Fruit fly (Drosophila melanogaster): ENCODE measurements around the gene CG33767.

The CG33767 gene

DNA sequence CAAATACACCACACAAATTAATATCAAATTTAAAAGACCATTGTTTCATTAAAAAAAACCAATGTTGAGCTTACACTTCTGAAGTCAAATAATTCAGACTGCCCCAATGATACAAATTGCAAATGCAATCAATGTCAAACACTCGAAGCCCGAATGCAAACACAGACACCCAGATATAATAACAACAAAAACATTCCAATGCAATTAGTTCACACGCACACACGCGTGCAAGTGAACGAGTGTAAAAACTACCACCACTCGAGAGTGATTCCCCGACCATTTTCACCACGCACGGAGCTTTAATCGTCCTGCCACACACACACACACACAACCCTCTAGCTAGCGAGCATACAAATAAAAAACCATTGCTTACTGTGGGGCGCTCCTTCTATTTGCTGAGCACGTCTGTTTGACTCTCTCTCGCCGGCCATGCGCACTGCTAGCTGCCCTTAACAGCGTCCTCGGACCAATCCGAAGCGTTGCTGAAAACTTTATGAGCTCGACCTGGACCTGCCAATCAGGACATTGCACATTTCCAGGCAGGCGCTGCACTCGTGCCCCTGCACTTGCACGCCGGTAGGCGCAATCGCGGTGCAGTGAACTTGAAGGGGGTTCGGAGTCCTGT, 3.7 kb upstream of the CG33767 start:
- TF ChIP-seq CG32121 (GFP tag; IDR thresholded peaks at IDR 0.05) (no peak), CG8159 (tag; optimal IDR thresholded peaks at IDR 0.05) (no peak), gl (tag; optimal IDR thresholded peaks at IDR 0.05) (no peak)

DNA sequence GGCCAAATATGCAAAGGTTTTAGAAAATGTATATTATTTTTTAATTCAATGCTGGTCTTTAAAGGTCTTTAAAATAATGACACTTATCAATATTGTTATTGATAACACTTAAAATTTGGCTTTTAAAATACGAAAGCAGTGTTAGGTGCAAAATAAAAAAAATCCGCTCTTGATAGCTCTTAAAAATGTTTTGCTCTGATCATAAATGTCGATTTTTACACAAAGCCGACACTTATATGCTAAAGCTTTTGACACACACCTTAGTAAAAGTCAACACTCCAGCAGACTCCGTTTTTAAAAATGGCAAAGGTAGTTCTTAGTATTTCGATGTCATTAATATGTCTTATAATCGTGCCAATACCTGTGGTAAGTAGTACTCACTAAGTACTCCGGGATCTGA, 780 bp upstream of the CG33767 start, which contains the start of gene CG33766:
Gene CG33766, plus strand, starts transcription at position 301 of the 400 bp plus-strand sequence.
- TF ChIP-seq D1 (tag; optimal IDR thresholded peaks at IDR 0.05) (no peak), EcR (GFP tag; optimal IDR thresholded peaks at IDR 0.05) (no peak), CG34367 (tag; optimal IDR thresholded peaks at IDR 0.05) (no peak), CG4496 (GFP tag; IDR thresholded peaks at IDR 0.05) (no peak)

DNA sequence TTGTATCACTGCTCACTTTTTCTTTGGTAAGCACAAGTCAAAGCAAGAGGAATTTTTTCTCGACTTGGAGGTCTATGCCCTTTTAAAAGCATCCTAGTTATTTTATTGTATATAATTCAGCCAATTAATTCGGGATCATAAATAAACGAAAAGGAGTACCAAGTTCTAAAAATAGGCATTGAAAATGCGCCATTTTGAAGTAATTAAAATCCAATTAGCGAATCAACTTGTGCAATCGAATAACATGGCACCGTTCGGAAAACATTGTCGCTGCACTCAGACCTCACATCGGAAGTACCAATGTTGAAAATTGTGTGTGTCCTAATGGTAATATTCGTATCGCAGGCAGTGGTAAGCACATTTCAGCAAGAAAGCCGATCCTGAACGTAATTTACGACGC, 756 bp downstream of the CG33767 start, which contains the start of gene CG33768:
Gene CG33768, plus strand, starts transcription at position 301 of the 400 bp plus-strand sequence.
- TF ChIP-seq gl (tag; optimal IDR thresholded peaks at IDR 0.05) = no peak

DNA sequence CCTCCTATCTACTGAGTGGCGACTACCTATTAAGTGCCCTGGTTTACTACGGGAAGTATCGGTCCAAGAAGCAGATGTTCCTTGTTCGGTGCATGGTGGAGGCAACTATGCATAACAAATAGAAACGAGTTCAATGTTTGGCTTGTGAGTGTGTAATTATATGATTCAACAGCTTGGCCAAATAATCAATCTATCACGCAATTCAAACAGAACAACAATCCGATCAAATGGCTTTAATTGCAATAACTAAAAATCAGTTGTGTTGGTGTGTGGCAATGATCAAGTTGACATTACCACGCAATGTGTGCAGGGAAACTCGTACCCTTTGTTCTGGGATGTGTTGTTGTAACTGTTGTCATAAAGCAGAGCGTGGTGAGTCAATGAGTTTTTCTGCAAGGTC, 1.5 kb downstream of the CG33767 start, which contains the start of gene CG33769:
Gene CG33769, plus strand, starts transcription at position 301 of the 400 bp plus-strand sequence.
- TF ChIP-seq D1 (tag; optimal IDR thresholded peaks at IDR 0.05) (no peak), CG10348 (GFP tag; IDR thresholded peaks at IDR 0.05) (no peak), CG8301 (tag; optimal IDR thresholded peaks at IDR 0.05) (no peak), CG12605 (GFP tag; IDR thresholded peaks at IDR 0.05) (no peak), CG34367 (tag; optimal IDR thresholded peaks at IDR 0.05) (no peak), CG15710 (tag; optimal IDR thresholded peaks at IDR 0.05) (no peak), Pif1B (GFP tag; optimal IDR thresholded peaks at IDR 0.05) (no peak), CG14655 (GFP tag; optimal IDR thresholded peaks at IDR 0.05) (no peak), fd96Ca (GFP tag; IDR thresholded peaks at IDR 0.05) (no peak), CG8159 (tag; optimal IDR thresholded peaks at IDR 0.05) (no peak), Snoo (tag; optimal IDR thresholded peaks at IDR 0.05) (no peak), CG32121 (GFP tag; IDR thresholded peaks at IDR 0.05) (no peak), rn (GFP tag; IDR thresholded peaks at IDR 0.05) (no peak), EcR (GFP tag; optimal IDR thresholded peaks at IDR 0.05) (no peak), gl (tag; optimal IDR thresholded peaks at IDR 0.05) (no peak), CG4496 (GFP tag; IDR thresholded peaks at IDR 0.05) (no peak), CG13204 (GFP tag; optimal IDR thresholded peaks at IDR 0.05) (no peak), Pif1A (GFP tag; optimal IDR thresholded peaks at IDR 0.05) (no peak)

DNA sequence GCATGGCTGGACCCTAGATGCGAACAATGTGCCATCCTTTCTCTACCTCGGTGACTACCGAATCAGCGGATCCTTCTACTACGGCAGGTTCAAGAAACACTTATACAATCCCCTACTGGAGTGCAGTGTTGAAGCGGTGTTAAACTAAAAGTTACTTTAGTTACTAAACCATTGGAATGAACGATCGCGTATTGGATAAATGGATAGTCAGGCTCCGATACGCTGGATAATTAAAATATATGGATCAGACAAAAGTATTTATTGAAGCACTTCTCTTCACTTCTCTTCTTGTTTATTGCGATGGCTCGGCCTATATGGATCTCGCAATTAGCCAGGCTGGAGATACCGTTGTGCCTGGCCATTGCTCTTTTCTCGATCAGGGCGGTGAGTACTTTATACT, 2.3 kb downstream of the CG33767 start, which contains the start of gene CG33770:
Gene CG33770, plus strand, starts transcription at position 301 of the 400 bp plus-strand sequence.
- TF ChIP-seq CG34367 (tag; optimal IDR thresholded peaks at IDR 0.05) (no peak), CG17806 (tag; optimal IDR thresholded peaks at IDR 0.05) (no peak), Pif1B (GFP tag; optimal IDR thresholded peaks at IDR 0.05) (no peak), CG12605 (GFP tag; IDR thresholded peaks at IDR 0.05) (no peak), Pif1A (GFP tag; optimal IDR thresholded peaks at IDR 0.05) (no peak), CG8159 (tag; optimal IDR thresholded peaks at IDR 0.05) (no peak), Ets98B (GFP tag; IDR thresholded peaks at IDR 0.05) (no peak), CG4496 (GFP tag; IDR thresholded peaks at IDR 0.05) (no peak), gl (tag; optimal IDR thresholded peaks at IDR 0.05) (no peak), fd96Ca (GFP tag; IDR thresholded peaks at IDR 0.05) (no peak), CG14655 (GFP tag; optimal IDR thresholded peaks at IDR 0.05) (no peak), rn (GFP tag; IDR thresholded peaks at IDR 0.05) (no peak), CG32121 (GFP tag; IDR thresholded peaks at IDR 0.05) (no peak), CG9948 (tag; optimal IDR thresholded peaks at IDR 0.05) (no peak), CG8301 (tag; optimal IDR thresholded peaks at IDR 0.05) (no peak), Snoo (tag; optimal IDR thresholded peaks at IDR 0.05) (no peak), EcR (GFP tag; optimal IDR thresholded peaks at IDR 0.05) (no peak), D1 (tag; optimal IDR thresholded peaks at IDR 0.05) (no peak), CG10348 (GFP tag; IDR thresholded peaks at IDR 0.05) (no peak), CG13204 (GFP tag; optimal IDR thresholded peaks at IDR 0.05) (no peak)

DNA sequence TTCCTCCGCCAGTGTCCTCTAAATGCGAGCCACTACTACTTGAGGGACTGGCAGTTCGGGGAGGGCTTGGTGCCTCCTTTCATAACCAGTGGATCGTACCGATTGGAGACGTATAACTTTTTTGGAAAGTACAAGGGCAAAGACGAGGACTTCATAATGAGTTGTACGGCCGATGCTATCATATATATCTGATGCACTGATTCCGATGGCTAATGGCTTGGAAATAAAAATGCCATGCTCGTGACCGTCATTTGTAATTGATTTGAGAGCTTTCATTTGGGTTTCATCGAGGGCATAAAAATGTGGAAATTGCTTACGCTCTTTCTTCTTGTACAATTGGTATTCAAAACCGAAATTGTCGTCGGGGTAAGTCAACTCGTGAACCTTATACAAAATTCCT, 3.0 kb downstream of the CG33767 start, which contains the start of gene CG33771:
Gene CG33771, plus strand, starts transcription at position 301 of the 400 bp plus-strand sequence.
- TF ChIP-seq CG34367 (tag; optimal IDR thresholded peaks at IDR 0.05) = no peak
- no peak for TF ChIP-seq CG15710 (tag; optimal IDR thresholded peaks at IDR 0.05)
- TF ChIP-seq CG10348 (GFP tag; IDR thresholded peaks at IDR 0.05) = no peak

DNA sequence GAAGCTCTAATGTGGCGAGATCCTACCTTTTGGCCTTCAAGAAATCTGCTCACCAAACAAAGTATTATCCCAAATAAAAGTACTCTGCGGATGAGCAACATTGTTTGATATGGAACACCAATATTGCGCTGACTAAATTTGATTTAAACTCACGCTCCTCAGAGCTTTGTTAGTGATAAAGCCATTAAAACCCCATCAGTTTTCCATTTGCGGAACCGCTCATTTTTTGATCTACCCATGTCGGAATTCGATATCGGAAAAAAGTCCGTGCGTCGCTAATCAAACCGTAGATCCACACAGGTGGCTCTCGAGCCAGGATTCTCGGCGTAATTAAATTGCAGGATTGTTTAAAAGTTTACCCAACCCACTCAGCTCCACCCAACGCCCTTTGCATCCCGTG, 6.3 kb downstream of the CG33767 start, which contains the start of gene CG33772:
Gene CG33772, minus strand, starts transcription at position 101 of the 400 bp plus-strand sequence.
- TF ChIP-seq fd96Ca (GFP tag; IDR thresholded peaks at IDR 0.05) (no peak), rn (GFP tag; IDR thresholded peaks at IDR 0.05) (no peak), CG12605 (GFP tag; IDR thresholded peaks at IDR 0.05) (no peak), CG34367 (tag; optimal IDR thresholded peaks at IDR 0.05) (no peak), CG8159 (tag; optimal IDR thresholded peaks at IDR 0.05) (no peak), Pif1B (GFP tag; optimal IDR thresholded peaks at IDR 0.05) (no peak), CG14655 (GFP tag; optimal IDR thresholded peaks at IDR 0.05) (no peak), EcR (GFP tag; optimal IDR thresholded peaks at IDR 0.05) (no peak), gl (tag; optimal IDR thresholded peaks at IDR 0.05) (no peak), CG17806 (tag; optimal IDR thresholded peaks at IDR 0.05) (no peak), CG8301 (tag; optimal IDR thresholded peaks at IDR 0.05) (no peak), CG13204 (GFP tag; optimal IDR thresholded peaks at IDR 0.05) (no peak), CG9948 (tag; optimal IDR thresholded peaks at IDR 0.05) (no peak), Ets98B (GFP tag; IDR thresholded peaks at IDR 0.05) (no peak), D1 (tag; optimal IDR thresholded peaks at IDR 0.05) (no peak)

All from whole organism, pupa.